Worm (Caenorhabditis elegans) whole organism, L2 larva: ENCODE results near the gene slc-17.5.

Source experiments
- F13H6.1 ChIP-seq: sonication (generic microtip); optimal IDR thresholded peaks from 2 replicates; lab custom pipeline; 2016; ENCODE audit warnings: missing genetic modification characterization, missing compliant biosample characterization
- ama-1 ChIP-seq: fragments of 150-350 bp; optimal IDR thresholded peaks from 2 replicates; lab custom pipeline; 2018; ENCODE audit warnings: inconsistent platforms
- lsy-2 ChIP-seq, 2 experiments: fragments of 150-350 bp in 1 of 2; sonication (generic microtip) in 1 of 2; optimal IDR thresholded peaks; 2 replicates each; lab custom pipeline; 2014 to 2017; ENCODE audit warnings: missing biosample characterization in 2 of 2, missing genetic modification characterization in 2 of 2
- nhr-77 ChIP-seq: fragments of 150-350 bp; optimal IDR thresholded peaks from 2 replicates; lab custom pipeline; 2014; ENCODE audit warnings: missing biosample characterization, missing genetic modification characterization
- unc-62 ChIP-seq: fragments of 150-350 bp; optimal IDR thresholded peaks from 2 replicates; lab custom pipeline; 2014; ENCODE audit warnings: missing biosample characterization, missing genetic modification reagents, missing genetic modification characterization
- ztf-11 ChIP-seq: sonication (generic microtip); optimal IDR thresholded peaks from 2 replicates; lab custom pipeline; 2017; ENCODE audit warnings: missing biosample characterization, missing genetic modification characterization

DNA sequence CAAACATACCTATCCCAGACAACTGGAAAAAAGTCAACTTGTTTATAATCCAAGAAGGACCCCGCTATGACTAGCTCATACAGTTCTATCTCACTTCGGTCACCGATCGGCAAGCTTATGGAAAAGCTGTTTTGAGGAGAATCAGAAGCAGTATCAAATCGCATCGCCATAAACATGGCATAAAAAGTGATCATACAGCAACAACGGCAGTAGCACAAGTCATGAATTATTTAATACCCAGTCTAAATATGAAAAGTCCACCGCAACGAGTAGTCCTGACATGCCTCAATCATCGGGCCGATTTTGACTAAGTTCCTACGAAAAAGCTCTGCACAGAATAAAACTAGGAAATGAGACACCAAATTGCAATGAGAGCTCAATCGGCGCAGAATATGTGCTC, 38.8 kb upstream of the slc-17.5 start:
- TF ChIP-seq nhr-77 (tag; lab: Kevin White, UChicago) (no peak), unc-62 (GFP tag; lab: Kevin White, UChicago) (no peak), lsy-2 (tag; optimal IDR thresholded peaks at IDR 0.05; lab: Kevin White, UChicago) (no peak), ztf-11 (tag; lab: Kevin White, UChicago) (no peak), F13H6.1 (tag; lab: Kevin White, UChicago) (no peak), ama-1 (lab: Kevin White, UChicago) (no peak)
